Fruit fly (Drosophila melanogaster): Measurements from ENCODE around the gene CG10232.
A peak's percentile ranks its signal among the peaks of the same experiment; 100 is the strongest.

DNA sequence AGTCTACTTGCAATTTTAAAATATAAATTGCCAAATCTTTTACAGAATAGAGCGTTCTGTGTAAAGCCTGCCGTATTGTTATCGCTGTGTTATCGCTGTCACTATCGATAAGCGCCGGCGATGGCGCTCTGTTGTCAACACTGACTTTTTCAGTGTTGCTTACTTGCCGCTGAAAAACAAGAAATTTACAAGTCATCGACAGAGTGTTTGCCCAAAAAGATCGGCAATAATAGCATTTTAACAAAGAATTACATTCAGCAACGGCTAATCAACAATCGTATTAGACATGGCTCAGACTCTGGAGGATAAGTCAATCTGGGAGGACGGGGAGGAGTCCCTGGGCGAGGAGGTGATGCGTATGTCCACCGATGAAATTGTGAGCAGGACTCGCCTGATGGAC, 31.3 kb upstream of the CG10232 start, which contains the start of the genes RanBP3 and Rpt5:
- TF ChIP-seq Mnt (GFP tag; optimal IDR thresholded peaks at IDR 0.05) (peak; percentile 68), pad (GFP tag; optimal IDR thresholded peaks at IDR 0.05) (peak; percentile 77), ovo (GFP tag; optimal IDR thresholded peaks at IDR 0.05) (peak; percentile 12), cnc (optimal IDR thresholded peaks at IDR 0.05) (peak; percentile 56 to 92)

Data from whole organism, adult.